1 fruit fly cellular context compared by ENCODE assay signal in genomic region chrX:6311516-6311915, dm6.
TF ChIP-seq lines count a peak whose summit lies in the region.

No protein-coding gene starts in this region.

TF ChIP-seq in whole organism, embryonic, 481 proteins besides CTCF, POLR2A, EP300 and RAD21 (continued from another document and continues in another):
- TF ChIP-seq prd (optimal IDR thresholded peaks at IDR 0.05; lab: Kevin White, UChicago): no peak
- peak; percentile 26; the same call in 1 of the 3 replicates for TF ChIP-seq prd (GFP tag; IDR thresholded peaks at IDR 0.05; lab: Robert Waterston, UW)
- TF ChIP-seq CG4820 (GFP tag; optimal IDR thresholded peaks at IDR 0.05; lab: Kevin White, UChicago): no peak
- TF ChIP-seq grau (tag; optimal IDR thresholded peaks at IDR 0.05; lab: Kevin White, UChicago): peak; percentile 17
- peak; percentile 7 for TF ChIP-seq sqz (GFP tag; optimal IDR thresholded peaks at IDR 0.05; lab: Kevin White, UChicago)
- no peak for TF ChIP-seq zen (tag; optimal IDR thresholded peaks at IDR 0.05; lab: Kevin White, UChicago)
- no peak for TF ChIP-seq CG12219 (GFP tag; optimal IDR thresholded peaks at IDR 0.05; lab: Kevin White, UChicago)
- no peak for TF ChIP-seq BtbVII (GFP tag; optimal IDR thresholded peaks at IDR 0.05; lab: Kevin White, UChicago)
- TF ChIP-seq ftz-f1 (GFP tag; optimal IDR thresholded peaks at IDR 0.05; lab: Kevin White, UChicago): no peak
- TF ChIP-seq BEAF-32 (GFP tag; optimal IDR thresholded peaks at IDR 0.05; lab: Kevin White, UChicago): no peak
- TF ChIP-seq sim (GFP tag; IDR thresholded peaks at IDR 0.05; lab: Robert Waterston, UW): no peak
- no peak for TF ChIP-seq pum (GFP tag; optimal IDR thresholded peaks at IDR 0.05; lab: Kevin White, UChicago)
- TF ChIP-seq dpn (GFP tag; optimal IDR thresholded peaks at IDR 0.05; lab: Kevin White, UChicago): no peak
- TF ChIP-seq Sox100B (GFP tag; optimal IDR thresholded peaks at IDR 0.05; lab: Kevin White, UChicago): no peak
- TF ChIP-seq CG10462 (GFP tag; optimal IDR thresholded peaks at IDR 0.05; lab: Kevin White, UChicago): no peak
- TF ChIP-seq CG11085 (GFP tag; IDR thresholded peaks at IDR 0.05; lab: Robert Waterston, UW): no peak
- TF ChIP-seq bcd (GFP tag; optimal IDR thresholded peaks at IDR 0.05; lab: Kevin White, UChicago): peak; percentile 5
- peak; percentile 34 for TF ChIP-seq CG7839 (tag; optimal IDR thresholded peaks at IDR 0.05; lab: Kevin White, UChicago)
- TF ChIP-seq CG17186 (GFP tag; optimal IDR thresholded peaks at IDR 0.05; lab: Kevin White, UChicago): no peak
- 0 out of 2 replicates have a peak, but pooled peaks have one; percentile 7 for TF ChIP-seq CG9215 (GFP tag; IDR thresholded peaks at IDR 0.05; lab: Robert Waterston, UW)
- peak; percentile 27; the same call in 1 of the 2 replicates for TF ChIP-seq CG6689 (GFP tag; IDR thresholded peaks at IDR 0.05; lab: Robert Waterston, UW)
- no peak for TF ChIP-seq trh (GFP tag; optimal IDR thresholded peaks at IDR 0.05; lab: Kevin White, UChicago)
- TF ChIP-seq Dp (GFP tag; optimal IDR thresholded peaks at IDR 0.05; lab: Kevin White, UChicago): no peak
- TF ChIP-seq CG17385 (GFP tag; optimal IDR thresholded peaks at IDR 0.05; lab: Kevin White, UChicago): peak; percentile 9
- no peak for TF ChIP-seq CG9727 (GFP tag; optimal IDR thresholded peaks at IDR 0.05; lab: Kevin White, UChicago)
- no peak for TF ChIP-seq CG7786 (GFP tag; optimal IDR thresholded peaks at IDR 0.05; lab: Kevin White, UChicago)
- TF ChIP-seq CG5953 (GFP tag; IDR thresholded peaks at IDR 0.05; lab: Robert Waterston, UW): no peak
- no peak for TF ChIP-seq Dref (GFP tag; IDR thresholded peaks at IDR 0.05; lab: Robert Waterston, UW)
- TF ChIP-seq sr (GFP tag; IDR thresholded peaks at IDR 0.05; lab: Robert Waterston, UW): no peak
- no peak for TF ChIP-seq CG10543 (GFP tag; optimal IDR thresholded peaks at IDR 0.05; lab: Kevin White, UChicago)
- no peak for TF ChIP-seq cad (GFP tag; optimal IDR thresholded peaks at IDR 0.05; lab: Kevin White, UChicago)
- TF ChIP-seq CHES-1-like (GFP tag; optimal IDR thresholded peaks at IDR 0.05; lab: Kevin White, UChicago): no peak
- no peak for TF ChIP-seq hkb (optimal IDR thresholded peaks at IDR 0.05; lab: Kevin White, UChicago)
- 0 out of 2 replicates have a peak, but pooled peaks have one; percentile 26 for TF ChIP-seq hkb (GFP tag; IDR thresholded peaks at IDR 0.05; lab: Robert Waterston, UW)
- TF ChIP-seq CG2712 (tag; optimal IDR thresholded peaks at IDR 0.05; lab: Kevin White, UChicago): peak; percentile 9
- TF ChIP-seq mirr (GFP tag; optimal IDR thresholded peaks at IDR 0.05; lab: Kevin White, UChicago): no peak
- no peak for TF ChIP-seq CG3065 (GFP tag; optimal IDR thresholded peaks at IDR 0.05; lab: Kevin White, UChicago)
- TF ChIP-seq vvl (GFP tag; IDR thresholded peaks at IDR 0.05; lab: Robert Waterston, UW): no peak
- TF ChIP-seq crp (GFP tag; optimal IDR thresholded peaks at IDR 0.05; lab: Kevin White, UChicago): no peak
- no peak for TF ChIP-seq Bdp1 (GFP tag; optimal IDR thresholded peaks at IDR 0.05; lab: Kevin White, UChicago)
- TF ChIP-seq gsb (GFP tag; IDR thresholded peaks at IDR 0.05; lab: Robert Waterston, UW): no peak
- TF ChIP-seq ken (GFP tag; IDR thresholded peaks at IDR 0.05; lab: Robert Waterston, UW): no peak
- TF ChIP-seq Tbp (GFP tag; optimal IDR thresholded peaks at IDR 0.05; lab: Kevin White, UChicago): no peak
- peak; percentile 65 for TF ChIP-seq crol (GFP tag; IDR thresholded peaks at IDR 0.05; lab: Robert Waterston, UW)
- no peak for TF ChIP-seq CG12659 (GFP tag; optimal IDR thresholded peaks at IDR 0.05; lab: Kevin White, UChicago)
- TF ChIP-seq klu (GFP tag; IDR thresholded peaks at IDR 0.05; lab: Robert Waterston, UW): no peak
- TF ChIP-seq ac (GFP tag; optimal IDR thresholded peaks at IDR 0.05; lab: Kevin White, UChicago): no peak
- TF ChIP-seq bbx (GFP tag; IDR thresholded peaks at IDR 0.05; lab: Robert Waterston, UW; ENCODE audit: partially characterized antibody): no peak
- TF ChIP-seq CG9932 (GFP tag; IDR thresholded peaks at IDR 0.05; lab: Robert Waterston, UW): no peak
- TF ChIP-seq bsh (GFP tag; optimal IDR thresholded peaks at IDR 0.05; lab: Kevin White, UChicago): peak in 1 of 2 experiments; percentile 29
- peak; percentile 16 for TF ChIP-seq Fer1 (GFP tag; optimal IDR thresholded peaks at IDR 0.05; lab: Kevin White, UChicago)
- peak; percentile 52 for TF ChIP-seq dmrt99B (tag; optimal IDR thresholded peaks at IDR 0.05; lab: Kevin White, UChicago)
- no peak for TF ChIP-seq dan (GFP tag; IDR thresholded peaks at IDR 0.05; lab: Robert Waterston, UW)
- no peak for TF ChIP-seq Opbp (GFP tag; IDR thresholded peaks at IDR 0.05; lab: Robert Waterston, UW; ENCODE audit: partially characterized antibody)
- no peak for TF ChIP-seq corto (GFP tag; optimal IDR thresholded peaks at IDR 0.05; lab: Kevin White, UChicago)
- no peak for TF ChIP-seq wor (GFP tag; IDR thresholded peaks at IDR 0.05; lab: Robert Waterston, UW)
- no peak for TF ChIP-seq CG1024 (GFP tag; IDR thresholded peaks at IDR 0.05; lab: Robert Waterston, UW)
- TF ChIP-seq fd96Cb (tag; optimal IDR thresholded peaks at IDR 0.05; lab: Kevin White, UChicago): peak; percentile 22
- no peak for TF ChIP-seq twi (tag; optimal IDR thresholded peaks at IDR 0.05; lab: Kevin White, UChicago)
- TF ChIP-seq E2f1 (GFP tag; IDR thresholded peaks at IDR 0.05; lab: Robert Waterston, UW): no peak
- TF ChIP-seq Hr78 (GFP tag; optimal IDR thresholded peaks at IDR 0.05; lab: Kevin White, UChicago): no peak
- no peak for TF ChIP-seq lbe (GFP tag; optimal IDR thresholded peaks at IDR 0.05; lab: Kevin White, UChicago)
- TF ChIP-seq CG12071 (GFP tag; optimal IDR thresholded peaks at IDR 0.05; lab: Kevin White, UChicago): no peak
- no peak for TF ChIP-seq cato (GFP tag; optimal IDR thresholded peaks at IDR 0.05; lab: Kevin White, UChicago; ENCODE audit: borderline replicate concordance)
- no peak for TF ChIP-seq nerfin-2 (GFP tag; IDR thresholded peaks at IDR 0.05; lab: Robert Waterston, UW; ENCODE audit: partially characterized antibody)
- TF ChIP-seq Lpt (GFP tag; optimal IDR thresholded peaks at IDR 0.05; lab: Kevin White, UChicago): no peak
- TF ChIP-seq Stat92E (GFP tag; optimal IDR thresholded peaks at IDR 0.05; lab: Kevin White, UChicago): no peak
- peak; percentile 28; the same call in 1 of the 2 replicates for TF ChIP-seq lmd (GFP tag; IDR thresholded peaks at IDR 0.05; lab: Robert Waterston, UW)
- TF ChIP-seq MESR4 (GFP tag; optimal IDR thresholded peaks at IDR 0.05; lab: Kevin White, UChicago): no peak
- TF ChIP-seq slp2 (GFP tag; optimal IDR thresholded peaks at IDR 0.05; lab: Kevin White, UChicago): no peak
- TF ChIP-seq Med (GFP tag; lab: Kevin White, UChicago): peak; percentile 78
- no peak for TF ChIP-seq CG12104 (GFP tag; optimal IDR thresholded peaks at IDR 0.05; lab: Kevin White, UChicago)
- TF ChIP-seq kni (GFP tag; optimal IDR thresholded peaks at IDR 0.05; lab: Kevin White, UChicago): no peak
- no peak for TF ChIP-seq Kr (GFP tag; optimal IDR thresholded peaks at IDR 0.05; lab: Kevin White, UChicago)
- TF ChIP-seq da (GFP tag; optimal IDR thresholded peaks at IDR 0.05; lab: Kevin White, UChicago): no peak
- no peak for TF ChIP-seq CG7987 (GFP tag; optimal IDR thresholded peaks at IDR 0.05; lab: Kevin White, UChicago)
- no peak for TF ChIP-seq CG10209 (GFP tag; optimal IDR thresholded peaks at IDR 0.05; lab: Kevin White, UChicago)
- TF ChIP-seq sob (GFP tag; IDR thresholded peaks at IDR 0.05; lab: Robert Waterston, UW): peak; percentile 41; the same call in 1 of the 2 replicates
- TF ChIP-seq CG42726 (GFP tag; IDR thresholded peaks at IDR 0.05; lab: Robert Waterston, UW; ENCODE audit: partially characterized antibody): no peak
- TF ChIP-seq Dek (tag; optimal IDR thresholded peaks at IDR 0.05; lab: Kevin White, UChicago): no peak
- TF ChIP-seq CG7556 (GFP tag; optimal IDR thresholded peaks at IDR 0.05; lab: Kevin White, UChicago): peak; percentile 18
- no peak for TF ChIP-seq CG9437 (GFP tag; optimal IDR thresholded peaks at IDR 0.05; lab: Kevin White, UChicago)
- TF ChIP-seq CG14050 (GFP tag; IDR thresholded peaks at IDR 0.05; lab: Robert Waterston, UW): no peak
- TF ChIP-seq Ets97D (GFP tag; optimal IDR thresholded peaks at IDR 0.05; lab: Kevin White, UChicago): no peak
- TF ChIP-seq Meics (GFP tag; optimal IDR thresholded peaks at IDR 0.05; lab: Kevin White, UChicago): peak; percentile 15
- no peak for TF ChIP-seq CG2129 (GFP tag; IDR thresholded peaks at IDR 0.05; lab: Robert Waterston, UW; ENCODE audit: partially characterized antibody)
- no peak for TF ChIP-seq pan (optimal IDR thresholded peaks at IDR 0.05; lab: Kevin White, UChicago)
- peak in 1 of 2 experiments; percentile 10 for TF ChIP-seq pan (GFP tag; optimal IDR thresholded peaks at IDR 0.05 in 1 of 2, IDR thresholded peaks at IDR 0.05 in 1 of 2)
- TF ChIP-seq CG17802 (tag; optimal IDR thresholded peaks at IDR 0.05; lab: Kevin White, UChicago): no peak
- TF ChIP-seq her (GFP tag; optimal IDR thresholded peaks at IDR 0.05; lab: Kevin White, UChicago): no peak
- TF ChIP-seq unpg (GFP tag; optimal IDR thresholded peaks at IDR 0.05; lab: Kevin White, UChicago): peak; percentile 34
- TF ChIP-seq HmgZ (tag; optimal IDR thresholded peaks at IDR 0.05; lab: Kevin White, UChicago): no peak
- no peak for TF ChIP-seq pfk (GFP tag; optimal IDR thresholded peaks at IDR 0.05; lab: Kevin White, UChicago)
- TF ChIP-seq CG31388 (GFP tag; optimal IDR thresholded peaks at IDR 0.05; lab: Kevin White, UChicago): no peak
- peak; percentile 17 for TF ChIP-seq Abd-B (GFP tag; optimal IDR thresholded peaks at IDR 0.05; lab: Kevin White, UChicago)
- TF ChIP-seq CG3838 (GFP tag; optimal IDR thresholded peaks at IDR 0.05; lab: Kevin White, UChicago): no peak
- TF ChIP-seq Mrtf (GFP tag; IDR thresholded peaks at IDR 0.05; lab: Robert Waterston, UW): no peak
- no peak for TF ChIP-seq HLHmδ (GFP tag; optimal IDR thresholded peaks at IDR 0.05; lab: Kevin White, UChicago)
- no peak for TF ChIP-seq bab2 (GFP tag; optimal IDR thresholded peaks at IDR 0.05; lab: Kevin White, UChicago)
- TF ChIP-seq Hr3 (GFP tag; optimal IDR thresholded peaks at IDR 0.05; lab: Kevin White, UChicago): no peak
- peak; percentile 36 for TF ChIP-seq CG2678 (tag; optimal IDR thresholded peaks at IDR 0.05; lab: Kevin White, UChicago)
- TF ChIP-seq CG33557 (GFP tag; optimal IDR thresholded peaks at IDR 0.05; lab: Kevin White, UChicago): no peak
- TF ChIP-seq PHDP (tag; optimal IDR thresholded peaks at IDR 0.05; lab: Kevin White, UChicago): peak; percentile 10
- TF ChIP-seq CG11560 (tag; IDR thresholded peaks at IDR 0.05; lab: Robert Waterston, UW): no peak
- peak; percentile 51 for TF ChIP-seq abd-A (tag; optimal IDR thresholded peaks at IDR 0.05; lab: Kevin White, UChicago)
- 0 out of 2 replicates have a peak, but pooled peaks have one; percentile 24 for TF ChIP-seq HLH3B (GFP tag; IDR thresholded peaks at IDR 0.05; lab: Robert Waterston, UW)
- TF ChIP-seq CG11696 (GFP tag; IDR thresholded peaks at IDR 0.05; lab: Robert Waterston, UW): no peak
- no peak for TF ChIP-seq CG16779 (GFP tag; IDR thresholded peaks at IDR 0.05; lab: Robert Waterston, UW)
- TF ChIP-seq CG12391 (tag; optimal IDR thresholded peaks at IDR 0.05; lab: Kevin White, UChicago): peak; percentile 11
- TF ChIP-seq fd3F (GFP tag; optimal IDR thresholded peaks at IDR 0.05; lab: Kevin White, UChicago): no peak
- TF ChIP-seq gt (GFP tag; IDR thresholded peaks at IDR 0.05; lab: Robert Waterston, UW): no peak
- TF ChIP-seq dimm (GFP tag; IDR thresholded peaks at IDR 0.05; lab: Robert Waterston, UW): no peak
- no peak for TF ChIP-seq CG8924 (tag; optimal IDR thresholded peaks at IDR 0.05; lab: Kevin White, UChicago)
- TF ChIP-seq CG15073 (GFP tag; optimal IDR thresholded peaks at IDR 0.05; lab: Kevin White, UChicago): no peak
- no peak for TF ChIP-seq org-1 (GFP tag; optimal IDR thresholded peaks at IDR 0.05; lab: Kevin White, UChicago)
- TF ChIP-seq phol (tag; optimal IDR thresholded peaks at IDR 0.05; lab: Kevin White, UChicago): peak; percentile 2
- TF ChIP-seq CG3163 (GFP tag; optimal IDR thresholded peaks at IDR 0.05; lab: Kevin White, UChicago): no peak
- peak; percentile 55; the same call in 2 of the 3 replicates for TF ChIP-seq zfh1 (GFP tag; IDR thresholded peaks at IDR 0.05; lab: Robert Waterston, UW)
- no peak for TF ChIP-seq CG1602 (GFP tag; optimal IDR thresholded peaks at IDR 0.05; lab: Kevin White, UChicago)
- no peak for TF ChIP-seq CG6654 (GFP tag; optimal IDR thresholded peaks at IDR 0.05; lab: Kevin White, UChicago)
- TF ChIP-seq ttk (GFP tag; IDR thresholded peaks at IDR 0.05; lab: Robert Waterston, UW): peak; percentile 34; the same call in 1 of the 2 replicates
- peak; percentile 71 for TF ChIP-seq sens (GFP tag; lab: Kevin White, UChicago)
- no peak for TF ChIP-seq CG11456 (GFP tag; IDR thresholded peaks at IDR 0.05; lab: Robert Waterston, UW)
- no peak for TF ChIP-seq CG14860 (GFP tag; IDR thresholded peaks at IDR 0.05; lab: Robert Waterston, UW; ENCODE audit: partially characterized antibody)
- no peak for TF ChIP-seq mld (GFP tag; IDR thresholded peaks at IDR 0.05; lab: Robert Waterston, UW; ENCODE audit: partially characterized antibody)
- TF ChIP-seq pita (GFP tag; optimal IDR thresholded peaks at IDR 0.05; lab: Kevin White, UChicago): no peak
- TF ChIP-seq zfh2 (GFP tag; optimal IDR thresholded peaks at IDR 0.05; lab: Kevin White, UChicago): no peak
- TF ChIP-seq CG16813 (GFP tag; IDR thresholded peaks at IDR 0.05; lab: Robert Waterston, UW; ENCODE audit: partially characterized antibody): no peak
- TF ChIP-seq CG2116 (GFP tag; optimal IDR thresholded peaks at IDR 0.05; lab: Kevin White, UChicago): no peak
- no peak for TF ChIP-seq otp (GFP tag; IDR thresholded peaks at IDR 0.05; lab: Robert Waterston, UW)
- no peak for TF ChIP-seq CG11723 (GFP tag; optimal IDR thresholded peaks at IDR 0.05; lab: Kevin White, UChicago)
- TF ChIP-seq slbo (GFP tag; IDR thresholded peaks at IDR 0.05; lab: Robert Waterston, UW): 0 out of 2 replicates have a peak, but pooled peaks have one; percentile 41
- no peak for TF ChIP-seq CG18764 (GFP tag; optimal IDR thresholded peaks at IDR 0.05; lab: Kevin White, UChicago)
- no peak for TF ChIP-seq ase (GFP tag; IDR thresholded peaks at IDR 0.05; lab: Robert Waterston, UW)
- TF ChIP-seq CG1792 (GFP tag; optimal IDR thresholded peaks at IDR 0.05; lab: Kevin White, UChicago): no peak
- TF ChIP-seq Ets65A (GFP tag; lab: Kevin White, UChicago): no peak
- TF ChIP-seq Sox102F (GFP tag; optimal IDR thresholded peaks at IDR 0.05; lab: Kevin White, UChicago): peak; percentile 35
